Worm (Caenorhabditis elegans): ENCODE results near the gene F42G2.2.
A peak's percentile ranks its signal among the peaks of the same experiment; 100 is the strongest.

F42G2.2 gene

ce11 chrII:2450990-2451389, 29.0 kb downstream of the F42G2.2 start:
- TF ChIP-seq F13C5.2 (tag; optimal IDR thresholded peaks at IDR 0.05) (no peak), ets-7 (tag; optimal IDR thresholded peaks at IDR 0.05) (no peak), flt-1 (GFP tag; IDR thresholded peaks at IDR 0.05) (no peak), tbx-11 (GFP tag; IDR thresholded peaks at IDR 0.05) (no peak), tbx-37 (GFP tag; conservative IDR thresholded peaks at IDR 0.05) (peak; percentile 31; the same call in 1 of the 2 replicates), pes-1 (GFP tag; IDR thresholded peaks at IDR 0.05) (peak; percentile 58; the same call in 1 of the 2 replicates), aly-1 (tag; optimal IDR thresholded peaks at IDR 0.05) (no peak), sea-1 (GFP tag; conservative IDR thresholded peaks at IDR 0.05) (no peak), B0310.2 (tag; optimal IDR thresholded peaks at IDR 0.05) (no peak)

- TF ChIP-seq tra-4 (tag; optimal IDR thresholded peaks at IDR 0.05) = no peak
- TF ChIP-seq aly-1 (tag; optimal IDR thresholded peaks at IDR 0.05) = no peak
- no peak for TF ChIP-seq ceh-13 (GFP tag; optimal IDR thresholded peaks at IDR 0.05)
- peak; percentile 75 for TF ChIP-seq ama-1 (optimal IDR thresholded peaks at IDR 0.05)
Observed at ce11 chrII:2452492-2452891, 30.5 kb downstream of the F42G2.2 start.

ce11 chrII:2454822-2455221, 32.8 kb downstream of the F42G2.2 start:
- TF ChIP-seq hnd-1 (tag; optimal IDR thresholded peaks at IDR 0.05) (no peak), scrt-1 (GFP tag; IDR thresholded peaks at IDR 0.05) (no peak), ceh-36 (tag; optimal IDR thresholded peaks at IDR 0.05) (no peak), hmbx-1 (tag; optimal IDR thresholded peaks at IDR 0.05) (no peak), sea-1 (GFP tag; conservative IDR thresholded peaks at IDR 0.05) (no peak), ama-1 (optimal IDR thresholded peaks at IDR 0.05) (no peak), ceh-13 (GFP tag; optimal IDR thresholded peaks at IDR 0.05) (no peak), ets-7 (tag; optimal IDR thresholded peaks at IDR 0.05) (no peak), tra-4 (tag; optimal IDR thresholded peaks at IDR 0.05) (no peak), B0310.2 (tag; optimal IDR thresholded peaks at IDR 0.05) (no peak), F13C5.2 (tag; optimal IDR thresholded peaks at IDR 0.05) (no peak), flt-1 (GFP tag; IDR thresholded peaks at IDR 0.05) (no peak), pes-1 (GFP tag; IDR thresholded peaks at IDR 0.05) (no peak), tbx-37 (GFP tag; conservative IDR thresholded peaks at IDR 0.05) (no peak)

ce11 chrII:2455931-2456576, 34.0 kb downstream of the F42G2.2 start:
- TF ChIP-seq tra-4 (tag; optimal IDR thresholded peaks at IDR 0.05) (no peak), ceh-36 (tag; optimal IDR thresholded peaks at IDR 0.05) (no peak), scrt-1 (GFP tag; IDR thresholded peaks at IDR 0.05) (no peak), hnd-1 (tag; optimal IDR thresholded peaks at IDR 0.05) (no peak), flt-1 (GFP tag; IDR thresholded peaks at IDR 0.05) (no peak), ceh-13 (GFP tag; optimal IDR thresholded peaks at IDR 0.05) (no peak), tbx-11 (GFP tag; IDR thresholded peaks at IDR 0.05) (no peak), pes-1 (GFP tag; IDR thresholded peaks at IDR 0.05) (no peak), tbx-37 (GFP tag; conservative IDR thresholded peaks at IDR 0.05) (no peak), aly-1 (tag; optimal IDR thresholded peaks at IDR 0.05) (no peak), hmbx-1 (tag; optimal IDR thresholded peaks at IDR 0.05) (no peak), ets-7 (tag; optimal IDR thresholded peaks at IDR 0.05) (no peak), sea-1 (GFP tag; conservative IDR thresholded peaks at IDR 0.05) (no peak), ama-1 (optimal IDR thresholded peaks at IDR 0.05) (no peak), B0310.2 (tag; optimal IDR thresholded peaks at IDR 0.05) (no peak), F13C5.2 (tag; optimal IDR thresholded peaks at IDR 0.05) (no peak)

DNA sequence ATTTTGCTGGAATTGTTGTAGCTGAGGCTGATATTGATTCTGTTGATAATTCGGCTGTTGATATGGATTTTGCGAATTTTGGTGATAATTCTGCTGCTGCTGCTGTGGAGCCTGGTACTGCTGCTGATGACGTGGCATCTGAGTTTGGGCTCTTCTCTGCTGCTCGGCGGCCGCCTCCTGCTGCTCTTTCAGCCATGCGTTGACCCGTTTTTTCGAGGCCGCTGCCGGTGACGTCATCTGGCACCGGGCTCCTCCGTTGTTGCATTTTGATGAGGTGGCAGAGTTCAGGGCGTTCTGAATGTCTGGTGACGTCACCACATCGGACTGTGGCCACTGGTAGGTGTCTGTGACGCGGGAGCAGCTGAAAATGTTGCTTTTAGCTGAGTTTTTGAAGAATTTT, 35.0 kb downstream of the F42G2.2 start:
- TF ChIP-seq ets-7 (tag; optimal IDR thresholded peaks at IDR 0.05) = no peak

DNA sequence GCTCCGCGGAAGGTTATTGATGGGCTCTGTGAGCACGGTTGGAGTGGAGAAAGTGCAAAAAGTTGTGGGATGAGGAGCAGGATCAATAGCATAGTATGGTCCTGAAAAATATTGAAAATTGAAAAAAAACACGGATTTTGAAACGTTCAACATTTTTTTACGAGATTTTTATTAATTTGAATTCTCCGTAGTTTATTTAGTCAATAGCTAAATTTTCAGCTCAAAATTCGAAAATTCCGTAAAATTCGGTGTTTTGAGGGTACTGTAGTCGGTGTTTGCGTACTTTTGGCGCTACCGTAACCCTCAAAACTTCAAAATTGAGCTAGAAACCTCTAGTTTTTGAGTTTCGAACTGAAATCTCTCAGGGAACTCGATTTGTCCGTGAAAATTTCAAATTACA, 36.9 kb downstream of the F42G2.2 start, which contains the start of gene pqn-42:
pqn-42 (minus strand) TSS at position 101 of the 400 bp plus-strand sequence.
- TF ChIP-seq pes-1 (GFP tag; IDR thresholded peaks at IDR 0.05) = no peak
- TF ChIP-seq ceh-13 (GFP tag; optimal IDR thresholded peaks at IDR 0.05) = no peak
- TF ChIP-seq ama-1 (optimal IDR thresholded peaks at IDR 0.05) = no peak
- no peak for TF ChIP-seq tbx-11 (GFP tag; IDR thresholded peaks at IDR 0.05)
- no peak for TF ChIP-seq ets-7 (tag; optimal IDR thresholded peaks at IDR 0.05)
- no peak for TF ChIP-seq scrt-1 (GFP tag; IDR thresholded peaks at IDR 0.05)
- no peak for TF ChIP-seq hnd-1 (tag; optimal IDR thresholded peaks at IDR 0.05)
- TF ChIP-seq tra-4 (tag; optimal IDR thresholded peaks at IDR 0.05) = no peak
- no peak for TF ChIP-seq B0310.2 (tag; optimal IDR thresholded peaks at IDR 0.05)
- no peak for TF ChIP-seq ceh-36 (tag; optimal IDR thresholded peaks at IDR 0.05)
- TF ChIP-seq hmg-4 (GFP tag; optimal IDR thresholded peaks at IDR 0.05) = no peak
- no peak for TF ChIP-seq F13C5.2 (tag; optimal IDR thresholded peaks at IDR 0.05)
- TF ChIP-seq flt-1 (GFP tag; IDR thresholded peaks at IDR 0.05) = no peak
- TF ChIP-seq tbx-37 (GFP tag; conservative IDR thresholded peaks at IDR 0.05) = no peak
- no peak for TF ChIP-seq aly-1 (tag; optimal IDR thresholded peaks at IDR 0.05)
- no peak for TF ChIP-seq hmbx-1 (tag; optimal IDR thresholded peaks at IDR 0.05)
- no peak for TF ChIP-seq sea-1 (GFP tag; conservative IDR thresholded peaks at IDR 0.05)

ce11 chrII:2468885-2469284, 46.9 kb downstream of the F42G2.2 start:
- TF ChIP-seq sea-1 (GFP tag; conservative IDR thresholded peaks at IDR 0.05) (no peak), F13C5.2 (tag; optimal IDR thresholded peaks at IDR 0.05) (no peak), ceh-36 (tag; optimal IDR thresholded peaks at IDR 0.05) (no peak), tra-4 (tag; optimal IDR thresholded peaks at IDR 0.05) (no peak), ceh-13 (GFP tag; optimal IDR thresholded peaks at IDR 0.05) (no peak), tbx-11 (GFP tag; IDR thresholded peaks at IDR 0.05) (no peak), scrt-1 (GFP tag; IDR thresholded peaks at IDR 0.05) (no peak), aly-1 (tag; optimal IDR thresholded peaks at IDR 0.05) (no peak), hnd-1 (tag; optimal IDR thresholded peaks at IDR 0.05) (no peak)

DNA sequence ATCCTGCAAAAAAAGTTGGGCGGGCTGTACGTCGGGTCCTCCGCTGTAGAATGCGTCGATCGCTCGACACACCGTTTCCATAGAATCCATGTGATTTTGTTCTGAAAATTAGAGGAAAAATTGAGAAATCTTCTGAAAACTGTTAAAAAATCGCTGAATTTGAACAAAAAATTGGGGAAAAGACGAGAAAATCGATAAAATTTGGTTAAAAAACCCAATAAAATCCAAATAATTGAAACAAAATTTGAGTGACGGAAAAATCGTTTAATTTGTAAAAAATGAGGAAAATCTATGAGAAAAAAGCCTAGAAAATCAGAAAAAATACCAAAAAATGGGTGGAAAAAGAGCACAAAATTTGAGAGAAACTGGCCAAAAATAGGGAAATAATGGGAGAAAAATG, 51.3 kb downstream of the F42G2.2 start, which contains the start of gene tsr-1:
tsr-1 (minus strand) TSS at position 101 of the 400 bp plus-strand sequence.
- TF ChIP-seq ets-7 (tag; optimal IDR thresholded peaks at IDR 0.05) (no peak), hmbx-1 (tag; optimal IDR thresholded peaks at IDR 0.05) (no peak), F13C5.2 (tag; optimal IDR thresholded peaks at IDR 0.05) (no peak), scrt-1 (GFP tag; IDR thresholded peaks at IDR 0.05) (no peak), tbx-11 (GFP tag; IDR thresholded peaks at IDR 0.05) (no peak), hmg-4 (GFP tag; optimal IDR thresholded peaks at IDR 0.05) (no peak), flt-1 (GFP tag; IDR thresholded peaks at IDR 0.05) (no peak), aly-1 (tag; optimal IDR thresholded peaks at IDR 0.05) (no peak)
